Fruit fly (Drosophila melanogaster): ENCODE measurements around the gene CG15536.

DNA sequence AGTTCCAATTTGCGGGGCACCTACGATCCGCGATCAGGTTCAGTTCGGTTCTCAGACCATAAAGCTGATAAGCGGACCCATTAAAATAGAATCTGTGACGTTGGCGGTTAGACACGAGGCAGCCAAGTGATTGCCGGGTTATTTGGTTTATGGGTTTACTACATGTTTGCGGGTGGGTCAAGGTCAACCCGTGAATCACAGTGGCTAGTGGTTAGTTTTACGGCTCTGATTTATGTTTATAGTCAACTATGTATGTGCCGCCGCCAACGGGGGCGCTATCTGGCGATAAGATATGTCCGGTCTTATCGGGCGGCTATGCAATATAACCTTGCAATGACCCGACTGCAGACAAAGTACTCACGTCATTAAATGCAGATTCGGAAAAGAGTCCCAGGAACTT lies 24.5 kb upstream of the CG15536 start:
- TF ChIP-seq psq (optimal IDR thresholded peaks at IDR 0.05) (no peak), insv (optimal IDR thresholded peaks at IDR 0.05) (no peak), h (optimal IDR thresholded peaks at IDR 0.05) (no peak), Sin3A (optimal IDR thresholded peaks at IDR 0.05) (no peak)
